Fruit fly (Drosophila melanogaster) whole organism, pupa: ENCODE results near the gene CG9886.

Source experiments
- CG13204 ChIP-seq: fragments of 200-800 bp; sonication (Bioruptor generic); optimal IDR thresholded peaks from 2 replicates; lab custom pipeline; 2018; ENCODE audit warnings: missing biosample characterization, mild to moderate bottlenecking, missing genetic modification characterization, moderate library complexity
- CG14655 ChIP-seq: fragments of 200-800 bp; sonication (Bioruptor generic); optimal IDR thresholded peaks from 3 replicates; lab custom pipeline; 2017; ENCODE audit warnings: mild to moderate bottlenecking, missing biosample characterization, missing genetic modification reagents, missing genetic modification characterization
- CG32121 ChIP-seq: fragments of 200-800 bp; sonication (Bioruptor generic); IDR thresholded peaks from 2 replicates; pipeline ENCODE4 v1.3.6; 2022; ENCODE audit warnings: missing biosample characterization, missing genetic modification characterization
- CG8159 ChIP-seq: fragments of 200-800 bp; sonication (Bioruptor generic); optimal IDR thresholded peaks from 3 replicates; lab custom pipeline; 2018; ENCODE audit warnings: missing biosample characterization, mild to moderate bottlenecking, missing genetic modification characterization, moderate library complexity
- CG9948 ChIP-seq: fragments of 200-800 bp; sonication (Bioruptor generic); optimal IDR thresholded peaks from 2 replicates; lab custom pipeline; 2018; ENCODE audit warnings: missing biosample characterization, mild to moderate bottlenecking, missing genetic modification characterization, moderate library complexity
- rn ChIP-seq: fragments of 200-800 bp; sonication (Bioruptor generic); IDR thresholded peaks from 2 replicates; pipeline ENCODE4 v1.3.6; 2022; ENCODE audit warnings: missing biosample characterization, missing genetic modification characterization

- TF ChIP-seq CG9948: no peak
- TF ChIP-seq CG8159: no peak
- no peak for TF ChIP-seq CG32121 (GFP tag; lab: Robert Waterston, UW)
- no peak for TF ChIP-seq CG13204 (GFP tag; lab: Kevin White, UChicago)
- no peak for TF ChIP-seq rn (GFP tag; lab: Robert Waterston, UW)
- no peak for TF ChIP-seq CG14655 (GFP tag; lab: Kevin White, UChicago)
These were observed 40.8 kb downstream of the CG9886 start for dm6 chr2L:2461322-2461999.
